Worm (Caenorhabditis elegans): ENCODE data around the gene H18N23.2.

Gene H18N23.2

DNA sequence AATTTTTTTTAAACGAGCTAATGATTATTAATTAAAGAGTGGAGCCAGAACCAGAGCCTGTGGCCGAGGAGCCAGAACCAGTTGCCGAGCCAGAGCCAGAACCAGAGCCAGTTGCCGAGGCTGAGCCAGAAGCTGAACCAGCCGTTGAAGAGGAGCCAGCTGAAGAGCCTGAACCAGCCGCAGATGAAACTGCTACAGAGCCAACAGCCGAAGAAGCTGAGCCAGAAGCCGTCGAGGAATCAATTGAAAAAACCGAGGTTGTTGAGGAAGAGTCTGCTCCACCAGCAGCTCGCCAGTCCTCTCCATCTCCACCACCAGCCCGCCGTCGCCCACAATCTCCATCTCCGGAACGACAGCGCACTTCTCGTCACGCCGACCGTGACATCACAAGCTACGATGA lies 35.1 kb upstream of the H18N23.2 start:
- TF ChIP-seq peb-1 (tag; optimal IDR thresholded peaks at IDR 0.05) (no peak), nhr-11 (tag; optimal IDR thresholded peaks at IDR 0.05) (no peak), F13H6.1 (tag; optimal IDR thresholded peaks at IDR 0.05) (no peak), nhr-10 (tag; optimal IDR thresholded peaks at IDR 0.05) (no peak), snpc-4 (tag; optimal IDR thresholded peaks at IDR 0.05) (no peak), nhr-77 (tag; optimal IDR thresholded peaks at IDR 0.05) (no peak), lin-39 (tag; optimal IDR thresholded peaks at IDR 0.05) (no peak), crh-2 (tag; optimal IDR thresholded peaks at IDR 0.05) (no peak), unc-55 (GFP tag; optimal IDR thresholded peaks at IDR 0.05) (no peak), lsy-2 (tag; optimal IDR thresholded peaks at IDR 0.05) (no peak), sem-4 (tag; optimal IDR thresholded peaks at IDR 0.05) (no peak), sma-3 (GFP tag; optimal IDR thresholded peaks at IDR 0.05) (no peak), nhr-25 (tag; optimal IDR thresholded peaks at IDR 0.05) (no peak), nhr-129 (tag; optimal IDR thresholded peaks at IDR 0.05) (no peak)

DNA sequence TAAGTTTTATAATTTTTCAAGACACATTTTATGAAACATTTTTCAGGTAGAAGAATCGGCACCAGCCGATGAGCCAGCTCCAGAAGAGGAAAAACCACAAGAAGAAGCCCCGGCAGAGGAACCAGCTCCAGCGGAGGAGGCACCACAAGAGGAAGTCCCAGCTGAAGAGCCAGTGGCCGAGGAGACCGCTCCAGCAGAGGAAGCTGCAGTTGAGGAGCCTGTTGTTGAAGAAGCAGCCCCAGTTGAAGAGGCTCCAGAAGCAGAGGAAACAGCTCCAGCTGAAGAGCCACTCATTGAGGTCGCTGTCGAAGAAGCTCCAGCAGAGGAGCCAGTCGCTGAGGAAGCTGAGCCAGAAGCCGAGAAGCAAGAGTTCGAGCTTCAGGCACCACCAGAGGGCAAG lies 33.6 kb upstream of the H18N23.2 start:
- TF ChIP-seq ztf-1 (GFP tag; conservative IDR thresholded peaks at IDR 0.05) (no peak), elt-1 (tag; optimal IDR thresholded peaks at IDR 0.05) (no peak), unc-39 (tag; optimal IDR thresholded peaks at IDR 0.05) (no peak), skn-1 (tag; optimal IDR thresholded peaks at IDR 0.05) (no peak), lin-11 (tag; optimal IDR thresholded peaks at IDR 0.05) (no peak), ztf-11 (tag; optimal IDR thresholded peaks at IDR 0.05) (no peak), F13H6.1 (tag; optimal IDR thresholded peaks at IDR 0.05) (no peak)

DNA sequence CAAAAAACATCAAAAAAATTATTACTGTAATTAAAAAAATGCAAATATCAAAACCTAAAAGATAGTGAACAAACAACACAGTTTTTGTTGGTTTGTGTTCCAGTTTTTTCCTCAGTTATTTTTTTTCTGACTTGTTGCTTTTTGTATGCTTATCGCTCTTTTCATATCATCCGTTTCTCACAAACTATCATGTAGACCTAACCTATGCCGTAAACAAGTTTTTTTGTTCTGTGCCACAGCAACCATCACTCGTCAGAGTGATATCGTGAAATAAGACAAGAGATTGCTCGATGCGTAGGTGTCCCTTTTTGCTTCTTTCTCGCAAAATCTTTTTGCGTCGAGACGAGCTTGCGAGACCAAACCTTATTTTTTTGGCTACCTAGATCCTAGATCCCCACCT lies 31.6 kb upstream of the H18N23.2 start:
- TF ChIP-seq Y55F3AM.14 (GFP tag; optimal IDR thresholded peaks at IDR 0.05) (no peak), unc-39 (tag; optimal IDR thresholded peaks at IDR 0.05) (no peak), ceh-82 (tag; optimal IDR thresholded peaks at IDR 0.05) (no peak), ama-1 (optimal IDR thresholded peaks at IDR 0.05) (no peak), egl-27 (tag; optimal IDR thresholded peaks at IDR 0.05) (no peak), lin-39 (tag; optimal IDR thresholded peaks at IDR 0.05) (no peak), alr-1 (tag; optimal IDR thresholded peaks at IDR 0.05) (no peak), F13H6.1 (tag; optimal IDR thresholded peaks at IDR 0.05) (no peak), nhr-237 (tag; optimal IDR thresholded peaks at IDR 0.05) (no peak), fos-1 (tag; optimal IDR thresholded peaks at IDR 0.05) (no peak)

DNA sequence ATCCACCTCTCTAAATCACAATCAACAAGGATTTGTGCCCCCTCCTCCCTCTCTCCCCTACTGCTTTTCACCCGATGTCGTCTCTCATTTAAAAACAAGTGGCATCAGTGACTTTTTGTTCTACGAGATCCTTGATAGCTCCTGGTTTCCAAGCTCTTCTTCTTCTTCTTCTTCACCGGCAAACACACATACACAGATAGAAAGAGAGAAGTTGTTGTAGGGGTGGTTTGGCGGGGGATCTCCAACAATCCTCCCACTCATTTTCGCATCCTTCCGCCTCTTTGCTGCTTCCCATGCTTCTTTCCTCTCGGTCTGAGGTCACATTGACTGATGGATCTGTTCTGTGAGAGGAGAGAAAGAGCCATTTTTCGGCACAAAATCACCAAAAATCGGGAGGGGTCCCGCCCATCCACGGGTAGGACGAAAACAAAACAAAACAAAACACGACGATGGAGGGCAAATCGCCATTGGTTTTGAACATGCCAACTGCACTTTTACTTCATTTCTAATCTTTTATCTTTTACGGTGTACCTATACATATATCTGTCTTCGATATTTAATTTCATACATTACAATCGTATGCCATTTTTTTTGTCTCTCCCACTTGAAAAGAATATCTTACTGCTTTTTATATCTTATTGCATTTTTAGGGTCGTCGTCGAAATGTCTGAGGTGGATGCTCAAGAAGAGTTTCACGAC lies 29.9 kb upstream of the H18N23.2 start, which contains the start of gene T23E7.2:
Gene T23E7.2, plus strand, starts transcription at position 649 of the 699 bp plus-strand sequence.
- no peak for TF ChIP-seq unc-62 (GFP tag; optimal IDR thresholded peaks at IDR 0.05)
- peak; percentile 54 for TF ChIP-seq sma-9 (GFP tag; optimal IDR thresholded peaks at IDR 0.05)
- TF ChIP-seq sma-9 (tag; optimal IDR thresholded peaks at IDR 0.05), result no peak
- no peak for TF ChIP-seq crh-2 (tag; optimal IDR thresholded peaks at IDR 0.05)
- no peak for TF ChIP-seq zag-1 (tag; optimal IDR thresholded peaks at IDR 0.05)
- TF ChIP-seq nhr-77 (tag; optimal IDR thresholded peaks at IDR 0.05), result no peak
- peak; percentile 50 for TF ChIP-seq F13H6.1 (tag; optimal IDR thresholded peaks at IDR 0.05)
- TF ChIP-seq nhr-23 (tag; optimal IDR thresholded peaks at IDR 0.05), result no peak
- TF ChIP-seq ztf-11 (tag; optimal IDR thresholded peaks at IDR 0.05), result no peak
- TF ChIP-seq lin-11 (tag; optimal IDR thresholded peaks at IDR 0.05), result no peak
- TF ChIP-seq C34F6.9 (tag; optimal IDR thresholded peaks at IDR 0.05), result no peak
- no peak for TF ChIP-seq snpc-4 (tag; optimal IDR thresholded peaks at IDR 0.05)
- peak; percentile 48 for TF ChIP-seq nhr-129 (tag; optimal IDR thresholded peaks at IDR 0.05)
- TF ChIP-seq lin-13 (GFP tag; optimal IDR thresholded peaks at IDR 0.05), result no peak
- TF ChIP-seq nhr-21 (tag; optimal IDR thresholded peaks at IDR 0.05), result no peak
- TF ChIP-seq peb-1 (tag; optimal IDR thresholded peaks at IDR 0.05), result no peak
- TF ChIP-seq nhr-25 (tag; optimal IDR thresholded peaks at IDR 0.05), result no peak
- no peak for TF ChIP-seq gmeb-1 (tag; optimal IDR thresholded peaks at IDR 0.05)
- no peak for TF ChIP-seq nhr-11 (tag; optimal IDR thresholded peaks at IDR 0.05)

DNA sequence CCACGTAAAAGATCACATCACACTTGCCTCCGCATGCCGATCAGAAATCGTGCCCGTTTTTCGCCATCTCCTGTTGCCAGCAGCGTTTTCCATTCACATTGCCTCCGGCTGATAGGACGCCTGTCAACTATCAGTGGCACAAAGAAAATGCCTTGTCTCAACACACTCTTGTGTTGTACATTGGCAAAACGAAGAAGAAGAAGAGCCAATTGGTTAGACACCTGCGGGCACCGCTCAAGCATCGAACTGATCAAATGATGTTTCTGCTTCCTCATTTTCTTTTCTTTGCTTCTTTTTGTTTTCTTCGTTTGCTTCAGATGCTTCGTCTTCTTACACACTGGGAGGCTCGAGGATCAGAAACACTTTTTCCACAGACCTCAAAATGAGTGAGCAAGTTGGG lies 26.6 kb upstream of the H18N23.2 start:
- peak; percentile 57 for TF ChIP-seq nhr-129 (tag; optimal IDR thresholded peaks at IDR 0.05)
- TF ChIP-seq lin-11 (tag; optimal IDR thresholded peaks at IDR 0.05), result no peak
- TF ChIP-seq ZK546.5 (tag; optimal IDR thresholded peaks at IDR 0.05), result no peak
- no peak for TF ChIP-seq mbf-1 (tag; optimal IDR thresholded peaks at IDR 0.05)
- TF ChIP-seq F13H6.1 (tag; optimal IDR thresholded peaks at IDR 0.05), result peak; percentile 55
- TF ChIP-seq fos-1 (tag; optimal IDR thresholded peaks at IDR 0.05), result no peak
- TF ChIP-seq nhr-23 (tag; optimal IDR thresholded peaks at IDR 0.05), result no peak
- TF ChIP-seq nhr-77 (tag; optimal IDR thresholded peaks at IDR 0.05), result no peak
- peak; percentile 21 for TF ChIP-seq C34F6.9 (tag; optimal IDR thresholded peaks at IDR 0.05)
- TF ChIP-seq lin-39 (tag; optimal IDR thresholded peaks at IDR 0.05), result no peak
- no peak for TF ChIP-seq unc-55 (GFP tag; optimal IDR thresholded peaks at IDR 0.05)
- no peak for TF ChIP-seq ceh-16 (tag; optimal IDR thresholded peaks at IDR 0.05)
- peak; percentile 37 for TF ChIP-seq sma-9 (GFP tag; optimal IDR thresholded peaks at IDR 0.05)
- TF ChIP-seq sma-9 (tag; optimal IDR thresholded peaks at IDR 0.05), result no peak
- no peak for TF ChIP-seq ceh-82 (tag; optimal IDR thresholded peaks at IDR 0.05)

Data from whole organism, L2 larva.